Fruit fly (Drosophila melanogaster) whole organism, embryonic: ENCODE results near the gene CG5808.

Experiments used
- Aef1 ChIP-seq: fragments of 200-800 bp; sonication (Bioruptor generic); IDR thresholded peaks from 3 replicates; pipeline ENCODE4 v1.3.6; 2022; ENCODE audit warnings: missing biosample characterization, missing genetic modification characterization
- B-H2 ChIP-seq: fragments of 200-800 bp; sonication (Bioruptor generic); optimal IDR thresholded peaks from 2 replicates; lab custom pipeline; 2018; ENCODE audit warnings: missing biosample characterization, mild to moderate bottlenecking, missing genetic modification characterization
- CG10147 ChIP-seq: fragments of 200-800 bp; sonication (Bioruptor generic); optimal IDR thresholded peaks from 2 replicates; lab custom pipeline; 2019; ENCODE audit warnings: missing biosample characterization, mild to moderate bottlenecking, missing genetic modification characterization, moderate library complexity
- CG11085 ChIP-seq: fragments of 200-800 bp; sonication (Bioruptor generic); IDR thresholded peaks from 2 replicates; pipeline ENCODE4 v1.3.6; 2022; ENCODE audit warnings: missing biosample characterization, missing genetic modification characterization
- CG13123 ChIP-seq: fragments of 200-800 bp; sonication (Bioruptor generic); optimal IDR thresholded peaks from 2 replicates; lab custom pipeline; 2016; ENCODE audit warnings: missing biosample characterization, missing genetic modification characterization
- CG13287 ChIP-seq: fragments of 200-800 bp; sonication (Bioruptor generic); IDR thresholded peaks from 2 replicates; pipeline ENCODE4 v1.3.6; 2022; ENCODE audit warnings: missing biosample characterization, missing genetic modification characterization; ENCODE audit not compliant: partially characterized antibody
- CG13296 ChIP-seq: fragments of 200-800 bp; sonication (Bioruptor generic); optimal IDR thresholded peaks from 3 replicates; lab custom pipeline; 2018; ENCODE audit warnings: missing biosample characterization, mild to moderate bottlenecking, missing genetic modification characterization
- CG14710 ChIP-seq: fragments of 200-800 bp; sonication (Bioruptor generic); optimal IDR thresholded peaks from 3 replicates; lab custom pipeline; 2019; ENCODE audit warnings: missing biosample characterization, mild to moderate bottlenecking, missing genetic modification characterization, moderate library complexity
- CG1602 ChIP-seq: fragments of 200-800 bp; sonication (Bioruptor generic); optimal IDR thresholded peaks from 3 replicates; lab custom pipeline; 2016; ENCODE audit warnings: missing biosample characterization, missing genetic modification characterization
- CG16863 ChIP-seq: fragments of 200-800 bp; sonication (Bioruptor generic); optimal IDR thresholded peaks from 3 replicates; lab custom pipeline; 2016; ENCODE audit warnings: missing biosample characterization, missing genetic modification characterization
- CG18011 ChIP-seq: fragments of 200-800 bp; sonication (Bioruptor generic); optimal IDR thresholded peaks from 2 replicates; lab custom pipeline; 2017; ENCODE audit warnings: missing biosample characterization, missing genetic modification characterization, mild to moderate bottlenecking, moderate library complexity, missing genotype
- CG2116 ChIP-seq: fragments of 200-800 bp; sonication (Bioruptor generic); optimal IDR thresholded peaks from 3 replicates; lab custom pipeline; 2018; ENCODE audit warnings: missing biosample characterization, mild to moderate bottlenecking, missing genetic modification characterization
- CG32532 ChIP-seq: fragments of 200-800 bp; sonication (Bioruptor generic); IDR thresholded peaks from 2 replicates; pipeline ENCODE4 v1.3.6; 2022; ENCODE audit warnings: missing biosample characterization, missing genetic modification characterization
- CG32767 ChIP-seq: fragments of 200-800 bp; sonication (Bioruptor generic); IDR thresholded peaks from 2 replicates; pipeline ENCODE4 v1.3.6; 2022; ENCODE audit warnings: missing biosample characterization, missing genetic modification characterization
- CG3281 ChIP-seq: fragments of 200-800 bp; sonication (Bioruptor generic); optimal IDR thresholded peaks from 3 replicates; lab custom pipeline; 2017; ENCODE audit warnings: missing biosample characterization, mild to moderate bottlenecking, missing genetic modification characterization
- CG3726 ChIP-seq: fragments of 200-800 bp; sonication (Bioruptor generic); IDR thresholded peaks from 3 replicates; pipeline ENCODE4, ENCODE4 v1.3.6; 2022; ENCODE audit warnings: missing biosample characterization, missing genetic modification characterization
- CG6654 ChIP-seq: fragments of 200-800 bp; sonication (Bioruptor generic); optimal IDR thresholded peaks from 2 replicates; lab custom pipeline; 2017; ENCODE audit warnings: missing biosample characterization, mild to moderate bottlenecking, missing genetic modification characterization
- CG7987 ChIP-seq: fragments of 200-800 bp; sonication (Bioruptor generic); optimal IDR thresholded peaks from 2 replicates; lab custom pipeline; 2018; ENCODE audit warnings: missing biosample characterization, mild to moderate bottlenecking, missing genetic modification characterization, moderate library complexity
- CG8281 ChIP-seq: fragments of 200-800 bp; sonication (Bioruptor generic); optimal IDR thresholded peaks from 2 replicates; lab custom pipeline; 2018; ENCODE audit warnings: missing biosample characterization, mild to moderate bottlenecking, missing genetic modification characterization, moderate library complexity
- CG8388 ChIP-seq: fragments of 200-800 bp; sonication (Bioruptor generic); optimal IDR thresholded peaks from 2 replicates; lab custom pipeline; 2019; ENCODE audit warnings: missing biosample characterization, mild to moderate bottlenecking, missing genetic modification characterization, moderate library complexity
- CG9437 ChIP-seq: fragments of 200-800 bp; sonication (Bioruptor generic); optimal IDR thresholded peaks from 2 replicates; lab custom pipeline; 2018; ENCODE audit warnings: missing biosample characterization, mild to moderate bottlenecking, missing genetic modification characterization
- CkIIα-i1 ChIP-seq: fragments of 200-800 bp; sonication (Bioruptor generic); IDR thresholded peaks from 2 replicates; pipeline ENCODE4 v1.3.6; 2022; ENCODE audit warnings: missing biosample characterization, missing genetic modification characterization
- Dp ChIP-seq: fragments of 200-800 bp; sonication (Bioruptor generic); optimal IDR thresholded peaks from 2 replicates; lab custom pipeline; 2018; ENCODE audit warnings: missing biosample characterization, mild to moderate bottlenecking, missing genetic modification characterization, moderate library complexity
- HLH3B ChIP-seq: fragments of 200-800 bp; sonication (Bioruptor generic); IDR thresholded peaks from 2 replicates; pipeline ENCODE4 v1.3.6; 2022; ENCODE audit warnings: missing biosample characterization, missing genetic modification characterization
- Hey ChIP-seq: fragments of 200-800 bp; sonication (Bioruptor generic); optimal IDR thresholded peaks from 3 replicates; lab custom pipeline; 2018; ENCODE audit warnings: missing biosample characterization, mild to moderate bottlenecking, missing genetic modification characterization
- Hr39 ChIP-seq: fragments of >200 bp; optimal IDR thresholded peaks from 2 replicates; lab custom pipeline; 2017
- Lim3 ChIP-seq: fragments of 200-800 bp; sonication (Bioruptor generic); IDR thresholded peaks from 2 replicates; pipeline ENCODE4 v1.3.6; 2022; ENCODE audit warnings: missing biosample characterization, missing genetic modification characterization
- Lpt ChIP-seq: fragments of >200 bp; optimal IDR thresholded peaks from 2 replicates; lab custom pipeline; 2018; ENCODE audit warnings: missing biosample characterization, missing genetic modification characterization
- MBD-R2 ChIP-seq: fragments of 200-800 bp; sonication (Bioruptor generic); IDR thresholded peaks from 2 replicates; pipeline ENCODE4 v1.3.6; 2022; ENCODE audit warnings: missing biosample characterization, missing genetic modification characterization
- NK7.1 ChIP-seq: fragments of 200-800 bp; sonication (Bioruptor generic); optimal IDR thresholded peaks from 3 replicates; lab custom pipeline; 2016; ENCODE audit warnings: missing biosample characterization, missing genetic modification characterization
- Nf-YC ChIP-seq: fragments of 200-800 bp; optimal IDR thresholded peaks from 3 replicates; lab custom pipeline; 2019; ENCODE audit warnings: missing biosample characterization, mild to moderate bottlenecking, missing genetic modification characterization, moderate library complexity
- Sox102F ChIP-seq: fragments of 200-800 bp; sonication (Bioruptor generic); optimal IDR thresholded peaks from 2 replicates; lab custom pipeline; 2018; ENCODE audit warnings: missing biosample characterization, mild to moderate bottlenecking, missing genetic modification characterization, moderate library complexity
- abd-A ChIP-seq: fragments of 200-800 bp; sonication (Bioruptor generic); optimal IDR thresholded peaks from 3 replicates; lab custom pipeline; 2019; ENCODE audit warnings: missing biosample characterization, mild to moderate bottlenecking, missing genetic modification characterization, moderate library complexity
- ci ChIP-seq: fragments of 200-800 bp; sonication (Bioruptor generic); IDR thresholded peaks from 3 replicates; pipeline ENCODE4 v1.3.6; 2022; ENCODE audit warnings: missing biosample characterization, missing genetic modification characterization
- fu2 ChIP-seq: fragments of 200-800 bp; sonication (Bioruptor generic); optimal IDR thresholded peaks from 2 replicates; lab custom pipeline; 2016; ENCODE audit warnings: missing biosample characterization, missing genetic modification characterization
- gcm ChIP-seq: fragments of 200-800 bp; sonication (Bioruptor generic); optimal IDR thresholded peaks from 2 replicates; lab custom pipeline; 2019; ENCODE audit warnings: missing biosample characterization, mild to moderate bottlenecking, missing genetic modification characterization, moderate library complexity
- klu ChIP-seq: fragments of 200-800 bp; sonication (Bioruptor generic); IDR thresholded peaks from 2 replicates; pipeline ENCODE4 v1.3.6; 2022; ENCODE audit warnings: missing biosample characterization, missing genetic modification characterization
- luna ChIP-seq: fragments of 200-800 bp; sonication (Bioruptor generic); optimal IDR thresholded peaks from 2 replicates; lab custom pipeline; 2016; ENCODE audit warnings: missing biosample characterization, missing genetic modification characterization
- nerfin-1 ChIP-seq: fragments of 200-800 bp; sonication (Bioruptor generic); optimal IDR thresholded peaks from 3 replicates; lab custom pipeline; 2019; ENCODE audit warnings: missing biosample characterization, mild to moderate bottlenecking, missing genetic modification characterization, moderate library complexity
- nom ChIP-seq: fragments of 200-800 bp; sonication (Bioruptor generic); optimal IDR thresholded peaks from 2 replicates; lab custom pipeline; 2017; ENCODE audit warnings: missing biosample characterization, missing genetic modification characterization, mild to moderate bottlenecking, moderate library complexity, missing genetic modification reagents
- p53 ChIP-seq: fragments of 200-800 bp; sonication (Bioruptor generic); optimal IDR thresholded peaks from 2 replicates; lab custom pipeline; 2016; ENCODE audit warnings: missing biosample characterization, missing genetic modification characterization
- pfk ChIP-seq: fragments of 200-800 bp; sonication (Bioruptor generic); optimal IDR thresholded peaks from 2 replicates; lab custom pipeline; 2018; ENCODE audit warnings: missing biosample characterization, mild to moderate bottlenecking, missing genetic modification characterization, moderate library complexity
- pros ChIP-seq: fragments of 200-800 bp; sonication (Bioruptor generic); optimal IDR thresholded peaks from 3 replicates; lab custom pipeline; 2019; ENCODE audit warnings: missing biosample characterization, mild to moderate bottlenecking, missing genetic modification characterization, moderate library complexity
- shn ChIP-seq: fragments of 200-800 bp; sonication (Bioruptor generic); optimal IDR thresholded peaks from 3 replicates; lab custom pipeline; 2016; ENCODE audit warnings: missing biosample characterization, missing genetic modification characterization
- slp2 ChIP-seq: fragments of 200-800 bp; sonication (Bioruptor generic); optimal IDR thresholded peaks from 2 replicates; lab custom pipeline; 2016; ENCODE audit warnings: missing biosample characterization, missing genetic modification characterization
- ssp ChIP-seq: fragments of 200-800 bp; sonication (Bioruptor generic); IDR thresholded peaks from 2 replicates; pipeline ENCODE4 v1.3.6; 2022; ENCODE audit warnings: missing biosample characterization, missing genetic modification characterization
- toy ChIP-seq: fragments of 200-800 bp; sonication (Bioruptor generic); IDR thresholded peaks from 2 replicates; pipeline ENCODE4 v1.3.6; 2022; ENCODE audit warnings: missing biosample characterization, missing genetic modification characterization
- trh ChIP-seq: fragments of 200-800 bp; sonication (Bioruptor generic); optimal IDR thresholded peaks from 2 replicates; lab custom pipeline; 2016; ENCODE audit warnings: missing biosample characterization, missing genetic modification characterization
- zen2 ChIP-seq: fragments of 200-800 bp; sonication (Bioruptor generic); IDR thresholded peaks from 3 replicates; pipeline ENCODE4 v1.3.6; 2022; ENCODE audit warnings: missing biosample characterization, missing genetic modification characterization; ENCODE audit not compliant: partially characterized antibody

The CG5808 gene

dm6 chr3R:24768538-24769401, 48.0 kb downstream of the CG5808 start, which contains the start of gene CG13631 (continued):
- TF ChIP-seq gcm (GFP tag; lab: Kevin White, UChicago) (peak; percentile 94), ci (GFP tag; lab: Robert Waterston, UW) (peak; percentile 95), slp2 (peak; percentile 97), CG9437 (peak; percentile 90), shn (GFP tag; lab: Kevin White, UChicago) (peak; percentile 86), CG8281 (tag; lab: Kevin White, UChicago) (peak; percentile 80), CG18011 (no peak), CG13287 (GFP tag; lab: Robert Waterston, UW) (no peak; the same call in 1 of the 2 replicates), B-H2 (GFP tag; lab: Kevin White, UChicago) (no peak), CG10147 (peak; percentile 72), CG11085 (GFP tag; lab: Robert Waterston, UW) (no peak; the same call in 1 of the 2 replicates), Lpt (GFP tag; lab: Kevin White, UChicago) (no peak), Hr39 (lab: Kevin White, UChicago) (no peak), ssp (peak; percentile 89), trh (GFP tag; lab: Kevin White, UChicago) (peak; percentile 89), CG8388 (GFP tag; lab: Kevin White, UChicago) (peak; percentile 96), toy (GFP tag; lab: Robert Waterston, UW) (peak; percentile 64; the same call in 1 of the 2 replicates), luna (GFP tag; lab: Kevin White, UChicago) (no peak), abd-A (tag; lab: Kevin White, UChicago) (no peak), klu (GFP tag; lab: Robert Waterston, UW) (peak; percentile 64; the same call in 1 of the 2 replicates), HLH3B (GFP tag; lab: Robert Waterston, UW) (peak; percentile 95), CG14710 (peak; percentile 97), CG13123 (GFP tag; lab: Kevin White, UChicago) (peak; percentile 88), CG32532 (GFP tag; lab: Robert Waterston, UW) (peak; percentile 60), CG13296 (GFP tag; lab: Kevin White, UChicago) (peak; percentile 63), CG1602 (GFP tag; lab: Kevin White, UChicago) (peak; percentile 96), MBD-R2 (GFP tag; lab: Robert Waterston, UW) (peak; percentile 29; the same call in 1 of the 2 replicates), CG7987 (GFP tag; lab: Kevin White, UChicago) (peak; percentile 68), Nf-YC (tag; lab: Kevin White, UChicago) (peak; percentile 74), nom (GFP tag; lab: Kevin White, UChicago) (no peak), CG16863 (peak; percentile 96), Sox102F (peak; percentile 97), CG32767 (GFP tag; lab: Robert Waterston, UW) (peak; percentile 89), CG3726 (GFP tag; lab: Robert Waterston, UW) (peak; percentile 83; the same call in 2 of the 3 replicates), CkIIα-i1 (GFP tag; lab: Robert Waterston, UW) (peak; percentile 38; the same call in 1 of the 2 replicates), Hey (tag; lab: Kevin White, UChicago) (peak; percentile 51), nerfin-1 (tag; lab: Kevin White, UChicago) (peak; percentile 96), Dp (GFP tag; lab: Kevin White, UChicago) (no peak), CG6654 (GFP tag; lab: Kevin White, UChicago) (peak; percentile 87), Aef1 (peak; percentile 78), fu2 (GFP tag; lab: Kevin White, UChicago) (peak; percentile 64), p53 (GFP tag; lab: Kevin White, UChicago) (peak; percentile 84), NK7.1 (peak; percentile 79), CG2116 (GFP tag; lab: Kevin White, UChicago) (peak; percentile 68), Lim3 (GFP tag; lab: Robert Waterston, UW) (peak; percentile 66), zen2 (GFP tag; lab: Robert Waterston, UW) (no peak), pfk (GFP tag; lab: Kevin White, UChicago) (no peak), pros (GFP tag; lab: Kevin White, UChicago) (no peak), CG3281 (GFP tag; lab: Kevin White, UChicago) (peak; percentile 72)
